Fruit fly (Drosophila melanogaster) whole organism, embryonic: ENCODE data around the gene Hip1.
A peak's percentile ranks its signal among the peaks of the same experiment; 100 is the strongest.

Experiments used
- Adf1 ChIP-seq: fragments of 200-800 bp; sonication (Bioruptor generic); IDR thresholded peaks from 2 replicates; pipeline ENCODE4 v1.3.6; 2022; ENCODE audit warnings: missing biosample characterization, missing genetic modification characterization
- Atf-2 ChIP-seq: fragments of 200-800 bp; sonication (Bioruptor generic); optimal IDR thresholded peaks from 2 replicates; lab custom pipeline; 2016; ENCODE audit warnings: missing biosample characterization, missing genetic modification characterization
- B-H2 ChIP-seq: fragments of 200-800 bp; sonication (Bioruptor generic); optimal IDR thresholded peaks from 2 replicates; lab custom pipeline; 2018; ENCODE audit warnings: missing biosample characterization, mild to moderate bottlenecking, missing genetic modification characterization
- CG10267 ChIP-seq: fragments of 200-800 bp; sonication (Bioruptor generic); optimal IDR thresholded peaks from 2 replicates; lab custom pipeline; 2018; ENCODE audit warnings: missing biosample characterization, mild to moderate bottlenecking, missing genetic modification characterization, moderate library complexity
- CG10462 ChIP-seq: fragments of 200-800 bp; sonication (Bioruptor generic); optimal IDR thresholded peaks from 2 replicates; lab custom pipeline; 2016; ENCODE audit warnings: missing biosample characterization, missing genetic modification characterization
- CG10543 ChIP-seq: fragments of 200-800 bp; sonication (Bioruptor generic); optimal IDR thresholded peaks from 3 replicates; lab custom pipeline; 2017; ENCODE audit warnings: missing biosample characterization, mild to moderate bottlenecking, missing genetic modification characterization, moderate library complexity
- CG12659 ChIP-seq: fragments of 200-800 bp; sonication (Bioruptor generic); optimal IDR thresholded peaks from 3 replicates; lab custom pipeline; 2017; ENCODE audit warnings: mild to moderate bottlenecking, missing biosample characterization, missing genetic modification reagents, missing genetic modification characterization
- CG12769 ChIP-seq: fragments of 200-800 bp; sonication (Bioruptor generic); optimal IDR thresholded peaks from 2 replicates; lab custom pipeline; 2019; ENCODE audit warnings: missing biosample characterization, mild to moderate bottlenecking, missing genetic modification characterization, moderate library complexity
- CG14050 ChIP-seq: fragments of 200-800 bp; sonication (Bioruptor generic); IDR thresholded peaks from 3 replicates; pipeline ENCODE4 v1.3.6; 2022; ENCODE audit warnings: missing biosample characterization, missing genetic modification characterization
- CG14667 ChIP-seq: fragments of 200-800 bp; sonication (Bioruptor generic); IDR thresholded peaks from 2 replicates; pipeline ENCODE4 v1.3.6; 2022; ENCODE audit warnings: missing biosample characterization, missing genetic modification characterization
- CG14965 ChIP-seq: fragments of 200-800 bp; sonication (Bioruptor generic); optimal IDR thresholded peaks from 2 replicates; lab custom pipeline; 2016; ENCODE audit warnings: missing biosample characterization, missing genetic modification characterization, borderline replicate concordance
- CG15011 ChIP-seq: fragments of 200-800 bp; sonication (Bioruptor generic); optimal IDR thresholded peaks from 3 replicates; lab custom pipeline; 2018; ENCODE audit warnings: missing biosample characterization, mild to moderate bottlenecking, missing genetic modification characterization
- CG15514 ChIP-seq: fragments of 200-800 bp; sonication (Bioruptor generic); optimal IDR thresholded peaks from 3 replicates; lab custom pipeline; 2017; ENCODE audit warnings: missing biosample characterization, missing genetic modification characterization, mild to moderate bottlenecking, moderate library complexity, missing genetic modification reagents
- CG17829 ChIP-seq: fragments of 200-800 bp; optimal IDR thresholded peaks from 2 replicates; lab custom pipeline; 2019; ENCODE audit warnings: missing biosample characterization, mild to moderate bottlenecking, missing genetic modification characterization, moderate library complexity
- CG31441 ChIP-seq: fragments of 200-800 bp; sonication (Bioruptor generic); IDR thresholded peaks from 2 replicates; pipeline ENCODE4 v1.3.6; 2022; ENCODE audit warnings: missing biosample characterization, missing genetic modification characterization
- CG32767 ChIP-seq: fragments of 200-800 bp; sonication (Bioruptor generic); IDR thresholded peaks from 2 replicates; pipeline ENCODE4 v1.3.6; 2022; ENCODE audit warnings: missing biosample characterization, missing genetic modification characterization
- CG6272 ChIP-seq: fragments of 200-800 bp; sonication (Bioruptor generic); IDR thresholded peaks from 2 replicates; pipeline ENCODE4 v1.3.6; 2022; ENCODE audit warnings: missing biosample characterization, missing genetic modification characterization
- CG6689 ChIP-seq: fragments of 200-800 bp; sonication (Bioruptor generic); IDR thresholded peaks from 2 replicates; pipeline ENCODE4 v1.3.6; 2022; ENCODE audit warnings: missing biosample characterization, missing genetic modification characterization
- CG6765 ChIP-seq: fragments of 200-800 bp; sonication (Bioruptor generic); optimal IDR thresholded peaks from 3 replicates; lab custom pipeline; 2017; ENCODE audit warnings: missing biosample characterization, mild to moderate bottlenecking, missing genetic modification characterization
- CG9932 ChIP-seq: fragments of 200-800 bp; sonication (Bioruptor generic); IDR thresholded peaks from 2 replicates; pipeline ENCODE4 v1.3.6; 2022; ENCODE audit warnings: missing biosample characterization, missing genetic modification characterization
- Camta ChIP-seq: fragments of 200-800 bp; sonication (Bioruptor generic); optimal IDR thresholded peaks from 2 replicates; lab custom pipeline; 2016; ENCODE audit warnings: missing biosample characterization, missing genetic modification characterization
- CoRest ChIP-seq: fragments of 200-800 bp; sonication (Bioruptor generic); optimal IDR thresholded peaks from 3 replicates; lab custom pipeline; 2018; ENCODE audit warnings: missing biosample characterization, mild to moderate bottlenecking, missing genetic modification characterization, moderate library complexity
- Dll ChIP-seq: fragments of 200-800 bp; sonication (Bioruptor generic); IDR thresholded peaks from 4 replicates; pipeline ENCODE4 v1.3.6; 2022; ENCODE audit warnings: missing biosample characterization, missing genetic modification characterization; ENCODE audit not compliant: partially characterized antibody
- GATAe ChIP-seq: fragments of 200-800 bp; sonication (Bioruptor generic); conservative IDR thresholded peaks from 2 replicates; pipeline ENCODE4 v1.3.6; 2022; ENCODE audit warnings: missing biosample characterization, missing genetic modification characterization
- HLH3B ChIP-seq: fragments of 200-800 bp; sonication (Bioruptor generic); IDR thresholded peaks from 2 replicates; pipeline ENCODE4 v1.3.6; 2022; ENCODE audit warnings: missing biosample characterization, missing genetic modification characterization
- Hey ChIP-seq: fragments of 200-800 bp; sonication (Bioruptor generic); optimal IDR thresholded peaks from 3 replicates; lab custom pipeline; 2018; ENCODE audit warnings: missing biosample characterization, mild to moderate bottlenecking, missing genetic modification characterization
- MTF-1 ChIP-seq: fragments of 200-800 bp; sonication (Bioruptor generic); optimal IDR thresholded peaks from 2 replicates; lab custom pipeline; 2018; ENCODE audit warnings: missing biosample characterization, mild to moderate bottlenecking, missing genetic modification characterization, borderline replicate concordance
- Myb ChIP-seq: fragments of 200-800 bp; sonication (Bioruptor generic); optimal IDR thresholded peaks from 2 replicates; lab custom pipeline; 2016; ENCODE audit warnings: missing biosample characterization, missing genetic modification characterization
- NK7.1 ChIP-seq: fragments of 200-800 bp; sonication (Bioruptor generic); optimal IDR thresholded peaks from 3 replicates; lab custom pipeline; 2016; ENCODE audit warnings: missing biosample characterization, missing genetic modification characterization
- PHDP ChIP-seq: fragments of 200-800 bp; sonication (Bioruptor generic); optimal IDR thresholded peaks from 3 replicates; lab custom pipeline; 2018; ENCODE audit warnings: missing biosample characterization, mild to moderate bottlenecking, missing genetic modification characterization, moderate library complexity
- abd-A ChIP-seq: fragments of 200-800 bp; sonication (Bioruptor generic); optimal IDR thresholded peaks from 3 replicates; lab custom pipeline; 2019; ENCODE audit warnings: missing biosample characterization, mild to moderate bottlenecking, missing genetic modification characterization, moderate library complexity
- br ChIP-seq: fragments of >200 bp; optimal IDR thresholded peaks from 2 replicates; lab custom pipeline; 2017
- btn ChIP-seq: fragments of 200-800 bp; sonication (Bioruptor generic); optimal IDR thresholded peaks from 2 replicates; lab custom pipeline; 2016; ENCODE audit warnings: missing biosample characterization, missing genetic modification characterization
- chn ChIP-seq: fragments of 200-800 bp; sonication (Bioruptor generic); optimal IDR thresholded peaks from 2 replicates; lab custom pipeline; 2016; ENCODE audit warnings: missing biosample characterization, missing genetic modification characterization
- crp ChIP-seq, 2 experiments: fragments of 200-800 bp; sonication (Bioruptor generic); optimal IDR thresholded peaks; 2 replicates in 1 of 2; 3 replicates in 1 of 2; lab custom pipeline; 2017; ENCODE audit warnings: missing biosample characterization in 2 of 2, missing genetic modification characterization in 2 of 2, mild to moderate bottlenecking in 1 of 2, moderate library complexity in 1 of 2
- eyg ChIP-seq: fragments of 200-800 bp; sonication (Bioruptor generic); optimal IDR thresholded peaks from 3 replicates; lab custom pipeline; 2016; ENCODE audit warnings: missing biosample characterization, missing genetic modification characterization
- fd102C ChIP-seq: fragments of 200-800 bp; sonication (Bioruptor generic); optimal IDR thresholded peaks from 2 replicates; lab custom pipeline; 2018; ENCODE audit warnings: missing biosample characterization, mild to moderate bottlenecking, missing genetic modification characterization, moderate library complexity
- gro ChIP-seq: fragments of 200-800 bp; sonication (Bioruptor generic); optimal IDR thresholded peaks from 2 replicates; lab custom pipeline; 2016; ENCODE audit warnings: missing biosample characterization, missing genetic modification characterization
- hb ChIP-seq: fragments of 200-800 bp; sonication (Bioruptor generic); IDR thresholded peaks from 3 replicates; pipeline ENCODE4 v1.3.6; 2022; ENCODE audit warnings: missing biosample characterization, missing genetic modification characterization; ENCODE audit not compliant: partially characterized antibody
- her ChIP-seq: fragments of 200-800 bp; sonication (Bioruptor generic); optimal IDR thresholded peaks from 2 replicates; lab custom pipeline; 2016; ENCODE audit warnings: missing biosample characterization, missing genetic modification characterization
- inv ChIP-seq: fragments of 200-800 bp; sonication (Bioruptor generic); IDR thresholded peaks from 2 replicates; pipeline ENCODE4 v1.3.6; 2022; ENCODE audit warnings: missing biosample characterization, missing genetic modification characterization; ENCODE audit not compliant: partially characterized antibody
- lilli ChIP-seq: fragments of 200-800 bp; sonication (Bioruptor generic); optimal IDR thresholded peaks from 3 replicates; lab custom pipeline; 2016; ENCODE audit warnings: missing biosample characterization, missing genetic modification characterization
- lola ChIP-seq, 3 experiments: fragments of >200 bp in 2 of 3; fragments of 200-800 bp in 1 of 3; sonication (Bioruptor generic) in 1 of 3; optimal IDR thresholded peaks; 2 replicates each; lab custom pipeline; 2017 to 2019; ENCODE audit warnings: missing biosample characterization in 3 of 3, missing genetic modification characterization in 3 of 3, mild to moderate bottlenecking in 1 of 3, moderate library complexity in 1 of 3
- org-1 ChIP-seq: fragments of 200-800 bp; sonication (Bioruptor generic); optimal IDR thresholded peaks from 2 replicates; lab custom pipeline; 2017; ENCODE audit warnings: missing biosample characterization, missing genetic modification characterization
- pros ChIP-seq: fragments of 200-800 bp; sonication (Bioruptor generic); optimal IDR thresholded peaks from 3 replicates; lab custom pipeline; 2019; ENCODE audit warnings: missing biosample characterization, mild to moderate bottlenecking, missing genetic modification characterization, moderate library complexity
- schlank ChIP-seq: fragments of 200-800 bp; sonication (Bioruptor generic); optimal IDR thresholded peaks from 2 replicates; lab custom pipeline; 2018; ENCODE audit warnings: missing biosample characterization, mild to moderate bottlenecking, missing genetic modification characterization
- sd ChIP-seq: fragments of 200-800 bp; sonication (Bioruptor generic); optimal IDR thresholded peaks from 3 replicates; lab custom pipeline; 2018; ENCODE audit warnings: missing biosample characterization, mild to moderate bottlenecking, missing genetic modification characterization, moderate library complexity
- tna ChIP-seq: fragments of 200-800 bp; sonication (Bioruptor generic); IDR thresholded peaks from 2 replicates; pipeline ENCODE4 v1.3.6; 2022; ENCODE audit warnings: missing biosample characterization, missing genetic modification characterization; ENCODE audit not compliant: partially characterized antibody
- trem ChIP-seq: fragments of 200-800 bp; optimal IDR thresholded peaks from 3 replicates; lab custom pipeline; 2019; ENCODE audit warnings: missing biosample characterization, mild to moderate bottlenecking, missing genetic modification characterization, moderate library complexity
- usp ChIP-seq: fragments of >200 bp; optimal IDR thresholded peaks from 2 replicates; lab custom pipeline; 2017; ENCODE audit warnings: missing biosample characterization, missing genetic modification characterization
- zen ChIP-seq: fragments of 200-800 bp; sonication (Bioruptor generic); optimal IDR thresholded peaks from 3 replicates; lab custom pipeline; 2018; ENCODE audit warnings: missing biosample characterization, mild to moderate bottlenecking, missing genetic modification characterization, moderate library complexity

Gene Hip1

DNA sequence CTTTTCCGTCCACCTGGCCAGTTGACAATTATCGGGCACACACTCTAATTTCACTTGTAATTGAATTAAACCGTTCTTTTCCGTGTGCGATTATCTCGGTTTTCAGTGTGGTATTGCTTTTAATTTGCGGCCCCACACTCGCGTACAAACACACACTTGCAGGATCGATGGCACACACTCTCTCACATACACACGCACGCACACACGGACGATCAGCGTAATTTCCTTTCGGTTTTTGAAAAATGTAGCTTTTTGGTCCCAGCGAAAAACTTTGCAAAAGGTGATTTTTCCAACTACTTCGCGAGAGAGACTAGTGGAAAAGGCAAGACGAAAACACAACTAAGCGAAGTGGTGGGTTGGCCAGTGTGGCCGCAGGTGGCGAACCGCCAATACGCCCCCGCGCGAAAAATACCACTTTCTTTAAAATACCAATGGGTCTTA, 31.4 kb upstream of the Hip1 start, which contains the start of gene Atg1 (continued):
- TF ChIP-seq Camta (GFP tag; lab: Kevin White, UChicago) (no peak), CoRest (tag; lab: Kevin White, UChicago) (no peak), CG32767 (GFP tag; lab: Robert Waterston, UW) (no peak), CG6765 (GFP tag; lab: Kevin White, UChicago) (no peak), CG31441 (GFP tag; lab: Robert Waterston, UW) (no peak; the same call in 1 of the 2 replicates), HLH3B (GFP tag; lab: Robert Waterston, UW) (no peak), B-H2 (GFP tag; lab: Kevin White, UChicago) (no peak), hb (GFP tag; lab: Robert Waterston, UW) (no peak), crp (GFP tag; optimal IDR thresholded peaks at IDR 0.05; lab: Kevin White, UChicago) (no peak), btn (GFP tag; lab: Kevin White, UChicago) (no peak), fd102C (GFP tag; lab: Kevin White, UChicago) (no peak), MTF-1 (GFP tag; lab: Kevin White, UChicago) (peak; percentile 33), CG9932 (GFP tag; lab: Robert Waterston, UW) (no peak), CG14050 (GFP tag; lab: Robert Waterston, UW) (no peak), CG14667 (GFP tag; lab: Robert Waterston, UW) (no peak), PHDP (tag; lab: Kevin White, UChicago) (no peak), schlank (tag; lab: Kevin White, UChicago) (no peak), Atf-2 (no peak), eyg (GFP tag; lab: Kevin White, UChicago) (no peak), inv (GFP tag; lab: Robert Waterston, UW) (no peak), CG15011 (GFP tag; lab: Kevin White, UChicago) (no peak), tna (GFP tag; lab: Robert Waterston, UW) (no peak), Myb (GFP tag; lab: Kevin White, UChicago) (peak; percentile 5), abd-A (no peak), CG10543 (GFP tag; lab: Kevin White, UChicago) (no peak), CG6272 (GFP tag; lab: Robert Waterston, UW) (no peak), pros (peak; percentile 49), Dll (GFP tag; lab: Robert Waterston, UW) (no peak), br (no peak), org-1 (GFP tag; lab: Kevin White, UChicago) (no peak), Hey (tag; lab: Kevin White, UChicago) (no peak), CG12659 (GFP tag; lab: Kevin White, UChicago) (peak; percentile 43), zen (tag; lab: Kevin White, UChicago) (no peak), NK7.1 (no peak), Adf1 (no peak), CG12769 (tag; lab: Kevin White, UChicago) (peak; percentile 25), CG6689 (GFP tag; lab: Robert Waterston, UW) (no peak), lilli (GFP tag; lab: Kevin White, UChicago) (no peak), her (GFP tag; lab: Kevin White, UChicago) (peak; percentile 51), lola (GFP tag; optimal IDR thresholded peaks at IDR 0.05; lab: Kevin White, UChicago) (no peak), CG14965 (GFP tag; lab: Kevin White, UChicago) (no peak), sd (tag; lab: Kevin White, UChicago) (no peak), CG15514 (peak; percentile 36), trem (tag; lab: Kevin White, UChicago) (peak; percentile 3), GATAe (GFP tag; lab: Robert Waterston, UW) (no peak), CG10267 (tag; lab: Kevin White, UChicago) (peak; percentile 7), chn (no peak), usp (no peak), gro (GFP tag; lab: Kevin White, UChicago) (peak; percentile 20), CG17829 (tag; lab: Kevin White, UChicago) (peak; percentile 22), CG10462 (no peak)
